Fruit fly (Drosophila melanogaster): ENCODE results near the gene CG15814.

CG15814 gene

dm6 chrX:17873329-17873728, 23.2 kb upstream of the CG15814 start:
- TF ChIP-seq kay (GFP tag; ENCODE audit: borderline replicate concordance) (no peak), CG5204 (GFP tag; optimal IDR thresholded peaks at IDR 0.05) (no peak), Hr96 (GFP tag; optimal IDR thresholded peaks at IDR 0.05) (no peak), CG12768 (GFP tag; optimal IDR thresholded peaks at IDR 0.05) (no peak), bab1 (GFP tag; optimal IDR thresholded peaks at IDR 0.05) (no peak)

- TF ChIP-seq CG14711 (tag; optimal IDR thresholded peaks at IDR 0.05) = no peak
- no peak for TF ChIP-seq Hr96 (GFP tag; optimal IDR thresholded peaks at IDR 0.05)
- no peak for TF ChIP-seq toe (GFP tag; optimal IDR thresholded peaks at IDR 0.05)
- TF ChIP-seq Crg-1 (GFP tag; optimal IDR thresholded peaks at IDR 0.05) = no peak
- TF ChIP-seq kay (GFP tag; ENCODE audit: borderline replicate concordance) = no peak
- no peak for TF ChIP-seq tj (GFP tag; optimal IDR thresholded peaks at IDR 0.05)
- TF ChIP-seq CG12768 (GFP tag; optimal IDR thresholded peaks at IDR 0.05) = no peak
- no peak for TF ChIP-seq ovo (GFP tag; optimal IDR thresholded peaks at IDR 0.05)
- no peak for TF ChIP-seq Mnt (GFP tag; optimal IDR thresholded peaks at IDR 0.05)
- no peak for TF ChIP-seq pad (GFP tag; optimal IDR thresholded peaks at IDR 0.05)
- no peak for TF ChIP-seq CG7101 (tag; optimal IDR thresholded peaks at IDR 0.05)
- no peak for TF ChIP-seq cic (GFP tag; optimal IDR thresholded peaks at IDR 0.05)
- no peak for TF ChIP-seq cnc (optimal IDR thresholded peaks at IDR 0.05)
- TF ChIP-seq CG5204 (GFP tag; optimal IDR thresholded peaks at IDR 0.05) = no peak
- no peak for TF ChIP-seq CG1620 (GFP tag; optimal IDR thresholded peaks at IDR 0.05)
- TF ChIP-seq bab1 (GFP tag; optimal IDR thresholded peaks at IDR 0.05) = no peak
Measured at dm6 chrX:17872310-17872709, 22.2 kb upstream of the CG15814 start.

DNA sequence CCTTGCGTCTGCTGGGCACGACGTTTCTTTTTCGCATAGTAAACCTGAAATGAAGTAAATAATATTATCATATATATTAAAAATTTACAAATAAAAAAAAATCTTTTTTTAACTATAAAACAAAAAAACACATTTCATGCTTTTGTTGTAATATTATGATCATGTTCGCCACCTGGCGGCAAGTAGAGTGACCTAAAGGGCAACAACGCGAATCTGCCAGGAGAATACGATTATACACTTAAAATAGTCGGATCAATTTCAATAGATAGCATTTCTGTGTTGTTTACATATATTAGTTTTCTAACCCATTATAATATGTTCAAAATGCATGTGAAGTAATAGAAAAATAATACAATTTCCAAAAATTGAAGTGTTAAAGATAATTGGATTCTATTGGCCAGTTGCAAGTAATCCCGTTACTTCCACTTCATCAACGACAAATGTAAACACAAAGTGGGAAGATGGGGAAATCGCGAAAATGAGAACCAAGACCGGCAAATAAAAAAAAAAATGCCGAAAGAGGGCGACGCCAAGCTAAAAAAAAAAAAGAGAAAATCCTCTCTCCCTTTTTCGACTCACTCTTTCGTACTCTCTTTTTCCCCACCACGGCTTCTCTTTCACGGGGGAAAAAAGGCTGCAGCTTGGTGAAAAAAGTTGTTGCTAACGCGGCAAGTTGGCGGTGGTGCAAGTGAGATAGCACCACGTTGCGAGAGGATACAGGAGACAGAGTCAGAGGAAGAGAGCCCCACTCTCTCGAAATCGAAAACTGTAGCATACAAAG, 20.7 kb upstream of the CG15814 start:
- TF ChIP-seq CG1620 (GFP tag; optimal IDR thresholded peaks at IDR 0.05) (no peak), Hr96 (GFP tag; optimal IDR thresholded peaks at IDR 0.05) (no peak)

dm6 chrX:17865103-17865502, 15.0 kb upstream of the CG15814 start:
- no peak for TF ChIP-seq cnc (optimal IDR thresholded peaks at IDR 0.05)
- TF ChIP-seq CG5204 (GFP tag; optimal IDR thresholded peaks at IDR 0.05) = no peak
- no peak for TF ChIP-seq toe (GFP tag; optimal IDR thresholded peaks at IDR 0.05)
- TF ChIP-seq Crg-1 (GFP tag; optimal IDR thresholded peaks at IDR 0.05) = no peak
- TF ChIP-seq CG1620 (GFP tag; optimal IDR thresholded peaks at IDR 0.05) = no peak

DNA sequence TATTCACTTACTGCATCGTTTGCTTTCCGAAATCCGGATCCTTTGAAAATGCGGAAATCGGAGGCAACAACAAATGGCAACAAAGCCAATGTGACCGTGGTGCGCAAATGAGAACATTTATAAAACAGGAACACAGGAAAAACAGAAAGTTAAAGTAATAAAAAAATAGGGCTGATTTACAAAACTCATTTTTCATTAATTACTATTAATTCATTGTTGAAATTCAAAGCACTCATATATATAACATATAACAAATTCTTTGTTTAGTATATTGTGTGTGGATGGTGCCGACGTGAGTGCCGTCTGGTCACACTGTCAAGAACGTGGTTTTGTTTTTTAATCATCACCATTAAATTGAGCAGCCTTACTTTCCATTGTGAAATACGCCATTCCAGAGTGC, 10.6 kb upstream of the CG15814 start, which contains the start of the genes Arp8 and CG6769:
Arp8 (minus strand) TSS at position 90 of the 400 bp plus-strand sequence.
CG6769 (plus strand) TSS at position 292 of the 400 bp plus-strand sequence.
- TF ChIP-seq CG33017 (tag; optimal IDR thresholded peaks at IDR 0.05) (no peak), CG7045 (GFP tag; optimal IDR thresholded peaks at IDR 0.05) (no peak), CG7101 (tag; optimal IDR thresholded peaks at IDR 0.05) (peak; percentile 48), CG14711 (tag; optimal IDR thresholded peaks at IDR 0.05) (peak; percentile 54), CG5204 (GFP tag; optimal IDR thresholded peaks at IDR 0.05) (no peak), bab1 (GFP tag; optimal IDR thresholded peaks at IDR 0.05) (peak; percentile 10), pad (GFP tag; optimal IDR thresholded peaks at IDR 0.05) (no peak), kay (GFP tag; ENCODE audit: borderline replicate concordance) (no peak), CG12768 (GFP tag; optimal IDR thresholded peaks at IDR 0.05) (no peak), Mnt (GFP tag; optimal IDR thresholded peaks at IDR 0.05) (peak; percentile 89), tj (GFP tag; optimal IDR thresholded peaks at IDR 0.05) (peak; percentile 6), toe (GFP tag; optimal IDR thresholded peaks at IDR 0.05) (peak; percentile 22), CG1620 (GFP tag; optimal IDR thresholded peaks at IDR 0.05) (peak; percentile 29), cic (GFP tag; optimal IDR thresholded peaks at IDR 0.05) (no peak), Crg-1 (GFP tag; optimal IDR thresholded peaks at IDR 0.05) (peak; percentile 7), cnc (optimal IDR thresholded peaks at IDR 0.05) (no peak), Hr96 (GFP tag; optimal IDR thresholded peaks at IDR 0.05) (no peak), CG11617 (GFP tag; optimal IDR thresholded peaks at IDR 0.05) (peak; percentile 54)

- TF ChIP-seq CG33017 (tag; optimal IDR thresholded peaks at IDR 0.05) = no peak
- TF ChIP-seq Crg-1 (GFP tag; optimal IDR thresholded peaks at IDR 0.05) = no peak
Measured at dm6 chrX:17857809-17858208, 7.7 kb upstream of the CG15814 start.

- TF ChIP-seq bab1 (GFP tag; optimal IDR thresholded peaks at IDR 0.05) = peak; percentile 25
- no peak for TF ChIP-seq CG33017 (tag; optimal IDR thresholded peaks at IDR 0.05)
- peak; percentile 89 for TF ChIP-seq CG14711 (tag; optimal IDR thresholded peaks at IDR 0.05)
- peak; percentile 64 for TF ChIP-seq toe (GFP tag; optimal IDR thresholded peaks at IDR 0.05)
- TF ChIP-seq CG12768 (GFP tag; optimal IDR thresholded peaks at IDR 0.05) = no peak
- peak; percentile 35 for TF ChIP-seq CG7101 (tag; optimal IDR thresholded peaks at IDR 0.05)
- no peak for TF ChIP-seq Hr96 (GFP tag; optimal IDR thresholded peaks at IDR 0.05)
- TF ChIP-seq CG5204 (GFP tag; optimal IDR thresholded peaks at IDR 0.05) = no peak
- TF ChIP-seq ovo (GFP tag; optimal IDR thresholded peaks at IDR 0.05) = peak; percentile 34
- no peak for TF ChIP-seq Crg-1 (GFP tag; optimal IDR thresholded peaks at IDR 0.05)
- no peak for TF ChIP-seq Clk (GFP tag; optimal IDR thresholded peaks at IDR 0.05)
- peak; percentile 49 for TF ChIP-seq tj (GFP tag; optimal IDR thresholded peaks at IDR 0.05)
- peak; percentile 59 for TF ChIP-seq Mnt (GFP tag; optimal IDR thresholded peaks at IDR 0.05)
- TF ChIP-seq CG7045 (GFP tag; optimal IDR thresholded peaks at IDR 0.05) = no peak
- TF ChIP-seq CG11617 (GFP tag; optimal IDR thresholded peaks at IDR 0.05) = peak; percentile 60
- TF ChIP-seq cnc (optimal IDR thresholded peaks at IDR 0.05) = no peak
- peak; percentile 51 for TF ChIP-seq pad (GFP tag; optimal IDR thresholded peaks at IDR 0.05)
- TF ChIP-seq kay (GFP tag; ENCODE audit: borderline replicate concordance) = no peak
- TF ChIP-seq cic (GFP tag; optimal IDR thresholded peaks at IDR 0.05) = peak; percentile 45
- peak; percentile 54 for TF ChIP-seq CG1620 (GFP tag; optimal IDR thresholded peaks at IDR 0.05)
Measured at dm6 chrX:17856458-17857277, 6.5 kb upstream of the CG15814 start, which contains the start of gene Srx. Gene Srx, plus strand, starts transcription at chrX:17856974.
